Fruit fly (Drosophila melanogaster) whole organism, embryonic: Measurements from ENCODE around the gene CG12818.

Experiments
- Antp ChIP-seq: fragments of 200-800 bp; sonication (Bioruptor generic); optimal IDR thresholded peaks from 3 replicates; lab custom pipeline; 2016; ENCODE audit warnings: missing biosample characterization, missing genetic modification characterization
- B-H2 ChIP-seq: fragments of 200-800 bp; sonication (Bioruptor generic); optimal IDR thresholded peaks from 2 replicates; lab custom pipeline; 2018; ENCODE audit warnings: missing biosample characterization, mild to moderate bottlenecking, missing genetic modification characterization
- CG11398 ChIP-seq: fragments of 200-800 bp; sonication (Bioruptor generic); optimal IDR thresholded peaks from 2 replicates; lab custom pipeline; 2016; ENCODE audit warnings: missing biosample characterization, missing genetic modification characterization
- CG12391 ChIP-seq: fragments of 200-800 bp; sonication (Bioruptor generic); optimal IDR thresholded peaks from 3 replicates; lab custom pipeline; 2018; ENCODE audit warnings: missing biosample characterization, mild to moderate bottlenecking, missing genetic modification characterization, moderate library complexity
- CG12942 ChIP-seq: fragments of 200-800 bp; sonication (Bioruptor generic); optimal IDR thresholded peaks from 3 replicates; lab custom pipeline; 2016; ENCODE audit warnings: missing biosample characterization, missing genetic modification characterization
- CG13424 ChIP-seq: fragments of 200-800 bp; sonication (Bioruptor generic); optimal IDR thresholded peaks from 2 replicates; lab custom pipeline; 2019; ENCODE audit warnings: missing biosample characterization, mild to moderate bottlenecking, missing genetic modification characterization, moderate library complexity
- CG1792 ChIP-seq: fragments of 200-800 bp; sonication (Bioruptor generic); optimal IDR thresholded peaks from 2 replicates; lab custom pipeline; 2016; ENCODE audit warnings: missing biosample characterization, missing genetic modification characterization
- CG18011 ChIP-seq: fragments of 200-800 bp; sonication (Bioruptor generic); optimal IDR thresholded peaks from 2 replicates; lab custom pipeline; 2017; ENCODE audit warnings: missing biosample characterization, missing genetic modification characterization, mild to moderate bottlenecking, moderate library complexity, missing genotype
- CG2116 ChIP-seq: fragments of 200-800 bp; sonication (Bioruptor generic); optimal IDR thresholded peaks from 3 replicates; lab custom pipeline; 2018; ENCODE audit warnings: missing biosample characterization, mild to moderate bottlenecking, missing genetic modification characterization
- CG2129 ChIP-seq: fragments of 200-800 bp; sonication (Bioruptor generic); IDR thresholded peaks from 2 replicates; pipeline ENCODE4 v1.3.6; 2022; ENCODE audit warnings: missing biosample characterization, missing genetic modification characterization; ENCODE audit not compliant: partially characterized antibody
- CG4282 ChIP-seq: fragments of 200-800 bp; sonication (Bioruptor generic); optimal IDR thresholded peaks from 2 replicates; lab custom pipeline; 2016; ENCODE audit warnings: missing biosample characterization, missing genetic modification characterization
- CG5180 ChIP-seq: fragments of 200-800 bp; sonication (Bioruptor generic); optimal IDR thresholded peaks from 3 replicates; lab custom pipeline; 2017; ENCODE audit warnings: missing biosample characterization, missing genetic modification characterization, mild to moderate bottlenecking, moderate library complexity, missing genetic modification reagents
- CG7928 ChIP-seq: fragments of 200-800 bp; sonication (Bioruptor generic); optimal IDR thresholded peaks from 2 replicates; lab custom pipeline; 2017; ENCODE audit warnings: missing biosample characterization, mild to moderate bottlenecking, missing genetic modification characterization
- Dp ChIP-seq: fragments of 200-800 bp; sonication (Bioruptor generic); optimal IDR thresholded peaks from 2 replicates; lab custom pipeline; 2018; ENCODE audit warnings: missing biosample characterization, mild to moderate bottlenecking, missing genetic modification characterization, moderate library complexity
- Fer1 ChIP-seq: fragments of 200-800 bp; sonication (Bioruptor generic); optimal IDR thresholded peaks from 2 replicates; lab custom pipeline; 2017; ENCODE audit warnings: missing biosample characterization, mild to moderate bottlenecking, missing genetic modification characterization
- GATAe ChIP-seq: fragments of 200-800 bp; sonication (Bioruptor generic); conservative IDR thresholded peaks from 2 replicates; pipeline ENCODE4 v1.3.6; 2022; ENCODE audit warnings: missing biosample characterization, missing genetic modification characterization
- HLH3B ChIP-seq: fragments of 200-800 bp; sonication (Bioruptor generic); IDR thresholded peaks from 2 replicates; pipeline ENCODE4 v1.3.6; 2022; ENCODE audit warnings: missing biosample characterization, missing genetic modification characterization
- HmgZ ChIP-seq: fragments of 200-800 bp; sonication (Bioruptor generic); optimal IDR thresholded peaks from 2 replicates; lab custom pipeline; 2018; ENCODE audit warnings: missing biosample characterization, mild to moderate bottlenecking, missing genetic modification characterization
- Hmr ChIP-seq: fragments of 200-800 bp; sonication (Bioruptor generic); optimal IDR thresholded peaks from 3 replicates; lab custom pipeline; 2017; ENCODE audit warnings: mild to moderate bottlenecking, missing biosample characterization, missing genetic modification reagents, missing genetic modification characterization
- Hr51 ChIP-seq, 2 experiments: fragments of 200-800 bp; sonication (Bioruptor generic); optimal IDR thresholded peaks; 2 replicates in 1 of 2; 3 replicates in 1 of 2; lab custom pipeline; 2016 to 2018; ENCODE audit warnings: missing biosample characterization in 2 of 2, missing genetic modification characterization in 2 of 2, mild to moderate bottlenecking in 1 of 2, moderate library complexity in 1 of 2
- Myb ChIP-seq: fragments of 200-800 bp; sonication (Bioruptor generic); optimal IDR thresholded peaks from 2 replicates; lab custom pipeline; 2016; ENCODE audit warnings: missing biosample characterization, missing genetic modification characterization
- Nf-YC ChIP-seq: fragments of 200-800 bp; optimal IDR thresholded peaks from 3 replicates; lab custom pipeline; 2019; ENCODE audit warnings: missing biosample characterization, mild to moderate bottlenecking, missing genetic modification characterization, moderate library complexity
- Pdp1 ChIP-seq, 2 experiments: fragments of 200-800 bp; sonication (Bioruptor generic); optimal IDR thresholded peaks; 3 replicates each; lab custom pipeline; 2016; ENCODE audit warnings: missing biosample characterization in 2 of 2, missing genetic modification characterization in 2 of 2, mild to moderate bottlenecking in 1 of 2, moderate library complexity in 1 of 2
- Sin3A ChIP-seq: fragments of >200 bp; optimal IDR thresholded peaks from 2 replicates; lab custom pipeline; 2018
- Sry-δ ChIP-seq: fragments of 200-800 bp; sonication (Bioruptor generic); optimal IDR thresholded peaks from 2 replicates; lab custom pipeline; 2016; ENCODE audit warnings: missing biosample characterization, missing genetic modification characterization
- Stat92E ChIP-seq, 3 experiments: fragments of >200 bp in 2 of 3; fragments of 200-800 bp in 1 of 3; sonication (Bioruptor generic) in 1 of 3; optimal IDR thresholded peaks; 2 replicates each; lab custom pipeline; 2017 to 2019; ENCODE audit warnings: missing biosample characterization in 3 of 3, missing genetic modification characterization in 3 of 3, mild to moderate bottlenecking in 1 of 3, moderate library complexity in 1 of 3
- ash1 ChIP-seq: fragments of 200-800 bp; sonication (Bioruptor generic); optimal IDR thresholded peaks from 2 replicates; lab custom pipeline; 2018; ENCODE audit warnings: missing biosample characterization, mild to moderate bottlenecking, missing genetic modification characterization
- az2 ChIP-seq: fragments of 200-800 bp; sonication (Bioruptor generic); optimal IDR thresholded peaks from 3 replicates; lab custom pipeline; 2016; ENCODE audit warnings: missing biosample characterization, missing genetic modification characterization
- corto ChIP-seq: fragments of 200-800 bp; sonication (Bioruptor generic); optimal IDR thresholded peaks from 2 replicates; lab custom pipeline; 2016; ENCODE audit warnings: missing biosample characterization, mild to moderate bottlenecking, missing genetic modification characterization, moderate library complexity
- crp ChIP-seq, 2 experiments: fragments of 200-800 bp; sonication (Bioruptor generic); optimal IDR thresholded peaks; 2 replicates in 1 of 2; 3 replicates in 1 of 2; lab custom pipeline; 2017; ENCODE audit warnings: missing biosample characterization in 2 of 2, missing genetic modification characterization in 2 of 2, mild to moderate bottlenecking in 1 of 2, moderate library complexity in 1 of 2
- danr ChIP-seq: fragments of 200-800 bp; sonication (Bioruptor generic); IDR thresholded peaks from 2 replicates; pipeline ENCODE4 v1.3.6; 2022; ENCODE audit warnings: missing biosample characterization, missing genetic modification characterization
- dmrt99B ChIP-seq: fragments of 200-800 bp; sonication (Bioruptor generic); optimal IDR thresholded peaks from 2 replicates; lab custom pipeline; 2018; ENCODE audit warnings: missing biosample characterization, mild to moderate bottlenecking, missing genetic modification characterization, moderate library complexity
- gem ChIP-seq: fragments of 200-800 bp; sonication (Bioruptor generic); optimal IDR thresholded peaks from 2 replicates; lab custom pipeline; 2019; ENCODE audit warnings: missing biosample characterization, mild to moderate bottlenecking, missing genetic modification characterization, moderate library complexity
- grau ChIP-seq: fragments of 200-800 bp; optimal IDR thresholded peaks from 3 replicates; lab custom pipeline; 2019; ENCODE audit warnings: missing biosample characterization, mild to moderate bottlenecking, missing genetic modification characterization, moderate library complexity
- gro ChIP-seq: fragments of 200-800 bp; sonication (Bioruptor generic); optimal IDR thresholded peaks from 2 replicates; lab custom pipeline; 2016; ENCODE audit warnings: missing biosample characterization, missing genetic modification characterization
- gsb-n ChIP-seq: fragments of 200-800 bp; sonication (Bioruptor generic); optimal IDR thresholded peaks from 3 replicates; lab custom pipeline; 2018; ENCODE audit warnings: missing biosample characterization, mild to moderate bottlenecking, missing genetic modification characterization
- h ChIP-seq: fragments of >200 bp; optimal IDR thresholded peaks from 2 replicates; lab custom pipeline; 2017
- hkb ChIP-seq, 2 experiments: fragments of 200-800 bp in 1 of 2; fragments of >200 bp in 1 of 2; sonication (Bioruptor generic) in 1 of 2; IDR thresholded peaks in 1 of 2; optimal IDR thresholded peaks in 1 of 2; 2 replicates each; pipeline versions ENCODE4 v1.3.6 to Lab custom; 2017 to 2022; ENCODE audit warnings: missing biosample characterization in 1 of 2, missing genetic modification characterization in 1 of 2
- nerfin-1 ChIP-seq: fragments of 200-800 bp; sonication (Bioruptor generic); optimal IDR thresholded peaks from 3 replicates; lab custom pipeline; 2019; ENCODE audit warnings: missing biosample characterization, mild to moderate bottlenecking, missing genetic modification characterization, moderate library complexity
- nerfin-2 ChIP-seq: fragments of 200-800 bp; sonication (Bioruptor generic); IDR thresholded peaks from 2 replicates; pipeline ENCODE4 v1.3.6; 2022; ENCODE audit warnings: missing biosample characterization, missing genetic modification characterization; ENCODE audit not compliant: partially characterized antibody
- nom ChIP-seq: fragments of 200-800 bp; sonication (Bioruptor generic); optimal IDR thresholded peaks from 2 replicates; lab custom pipeline; 2017; ENCODE audit warnings: missing biosample characterization, missing genetic modification characterization, mild to moderate bottlenecking, moderate library complexity, missing genetic modification reagents
- pho ChIP-seq: fragments of 200-800 bp; sonication (Bioruptor generic); optimal IDR thresholded peaks from 2 replicates; lab custom pipeline; 2016; ENCODE audit warnings: missing biosample characterization, missing genetic modification characterization
- phol ChIP-seq: fragments of 200-800 bp; sonication (Bioruptor generic); optimal IDR thresholded peaks from 3 replicates; lab custom pipeline; 2018; ENCODE audit warnings: missing biosample characterization, mild to moderate bottlenecking, missing genetic modification characterization, moderate library complexity
- pita ChIP-seq: fragments of 200-800 bp; sonication (Bioruptor generic); optimal IDR thresholded peaks from 2 replicates; lab custom pipeline; 2017; ENCODE audit warnings: missing biosample characterization, mild to moderate bottlenecking, missing genetic modification characterization
- pzg ChIP-seq: fragments of 200-800 bp; sonication (Bioruptor generic); optimal IDR thresholded peaks from 3 replicates; lab custom pipeline; 2018; ENCODE audit warnings: missing biosample characterization, mild to moderate bottlenecking, missing genetic modification characterization, moderate library complexity
- sug ChIP-seq: fragments of 200-800 bp; optimal IDR thresholded peaks from 2 replicates; lab custom pipeline; 2019; ENCODE audit warnings: missing biosample characterization, mild to moderate bottlenecking, missing genetic modification characterization, moderate library complexity
- tna ChIP-seq: fragments of 200-800 bp; sonication (Bioruptor generic); IDR thresholded peaks from 2 replicates; pipeline ENCODE4 v1.3.6; 2022; ENCODE audit warnings: missing biosample characterization, missing genetic modification characterization; ENCODE audit not compliant: partially characterized antibody
- vvl ChIP-seq: fragments of 200-800 bp; sonication (Bioruptor generic); IDR thresholded peaks from 2 replicates; pipeline ENCODE4 v1.3.6; 2022; ENCODE audit warnings: missing biosample characterization, missing genetic modification characterization
- zen ChIP-seq: fragments of 200-800 bp; sonication (Bioruptor generic); optimal IDR thresholded peaks from 3 replicates; lab custom pipeline; 2018; ENCODE audit warnings: missing biosample characterization, mild to moderate bottlenecking, missing genetic modification characterization, moderate library complexity

Gene CG12818

DNA sequence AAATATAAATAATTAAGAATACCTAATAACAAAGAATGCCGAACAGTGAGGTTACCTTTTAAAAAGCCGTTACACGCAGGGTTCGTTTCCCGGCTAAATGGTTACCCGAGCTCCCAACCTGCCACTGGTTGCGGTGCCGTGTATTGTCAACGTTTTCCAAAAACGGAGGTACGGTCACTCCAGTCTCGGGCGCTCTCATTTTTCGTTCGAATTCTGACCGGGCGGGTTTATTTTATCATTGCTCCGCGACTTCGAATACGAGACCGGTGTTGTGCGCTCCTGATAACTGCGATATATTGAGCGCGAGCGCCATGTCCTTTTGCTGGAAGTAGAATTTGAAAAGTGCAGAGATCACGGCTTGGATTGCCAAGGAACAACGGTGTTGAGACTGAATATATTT lies 18.6 kb downstream of the CG12818 start, which contains the start of gene jumu (continued):
- no peak for TF ChIP-seq dmrt99B (tag; lab: Kevin White, UChicago)
- no peak for TF ChIP-seq CG11398 (GFP tag; lab: Kevin White, UChicago)
- peak; percentile 41 for TF ChIP-seq sug (tag; lab: Kevin White, UChicago)
- TF ChIP-seq gsb-n (tag; lab: Kevin White, UChicago): peak; percentile 10
- no peak for TF ChIP-seq CG2129 (GFP tag; lab: Robert Waterston, UW)
- TF ChIP-seq Hr51 (GFP tag; optimal IDR thresholded peaks at IDR 0.05; lab: Kevin White, UChicago): peak in 1 of 2 experiments; percentile 31
- peak; percentile 35 for TF ChIP-seq zen (tag; lab: Kevin White, UChicago)
- peak; percentile 97 for TF ChIP-seq pzg (GFP tag; lab: Kevin White, UChicago)
- peak; percentile 67 for TF ChIP-seq HmgZ (tag; lab: Kevin White, UChicago)
- TF ChIP-seq Pdp1 (GFP tag; optimal IDR thresholded peaks at IDR 0.05; lab: Kevin White, UChicago): peak in 1 of 2 experiments; percentile 61
- peak; percentile 25 for TF ChIP-seq gem (tag; lab: Kevin White, UChicago)
- peak; percentile 92 for TF ChIP-seq Dp
- TF ChIP-seq Myb (GFP tag; lab: Kevin White, UChicago): peak; percentile 100
- peak; percentile 16 for TF ChIP-seq CG13424
- TF ChIP-seq CG12942 (GFP tag; lab: Kevin White, UChicago): no peak
- no peak for TF ChIP-seq nerfin-1
- peak; percentile 21 for TF ChIP-seq grau (tag; lab: Kevin White, UChicago)
- TF ChIP-seq CG12391 (tag; lab: Kevin White, UChicago): peak; percentile 29
- TF ChIP-seq Nf-YC (tag; lab: Kevin White, UChicago): peak; percentile 25
- peak; percentile 12 for TF ChIP-seq Sin3A (lab: Kevin White, UChicago)
- TF ChIP-seq Stat92E (GFP tag; optimal IDR thresholded peaks at IDR 0.05; lab: Kevin White, UChicago): peak in 1 of 3 experiments; percentile 45
- peak; percentile 79 for TF ChIP-seq Hmr (GFP tag; lab: Kevin White, UChicago)
- peak; percentile 16 for TF ChIP-seq nom (GFP tag; lab: Kevin White, UChicago)
- TF ChIP-seq B-H2 (GFP tag; lab: Kevin White, UChicago): peak; percentile 47
- peak; percentile 44 for TF ChIP-seq Sry-δ
- peak; percentile 74 for TF ChIP-seq CG2116 (GFP tag; lab: Kevin White, UChicago)
- TF ChIP-seq CG5180 (GFP tag; lab: Kevin White, UChicago): no peak
- peak; percentile 18 for TF ChIP-seq hkb (optimal IDR thresholded peaks at IDR 0.05; lab: Kevin White, UChicago)
- no peak for TF ChIP-seq hkb (GFP tag; IDR thresholded peaks at IDR 0.05; lab: Robert Waterston, UW)
- no peak for TF ChIP-seq tna (GFP tag; lab: Robert Waterston, UW)
- no peak for TF ChIP-seq ash1 (GFP tag; lab: Kevin White, UChicago)
- peak; percentile 94 for TF ChIP-seq pita
- TF ChIP-seq Antp (GFP tag; lab: Kevin White, UChicago): no peak
- TF ChIP-seq CG7928: peak; percentile 59
- TF ChIP-seq corto (GFP tag; lab: Kevin White, UChicago): no peak
- no peak for TF ChIP-seq nerfin-2 (GFP tag; lab: Robert Waterston, UW)
- no peak for TF ChIP-seq crp (GFP tag; optimal IDR thresholded peaks at IDR 0.05; lab: Kevin White, UChicago)
- no peak for TF ChIP-seq CG18011 (GFP tag; lab: Kevin White, UChicago)
- no peak for TF ChIP-seq vvl (GFP tag; lab: Robert Waterston, UW)
- TF ChIP-seq h (lab: Kevin White, UChicago): no peak
- peak; percentile 34 for TF ChIP-seq gro (GFP tag; lab: Kevin White, UChicago)
- TF ChIP-seq CG4282 (GFP tag; lab: Kevin White, UChicago): peak; percentile 13
- TF ChIP-seq GATAe: no peak
- TF ChIP-seq az2 (GFP tag; lab: Kevin White, UChicago): no peak
- peak; percentile 17 for TF ChIP-seq pho
- TF ChIP-seq CG1792 (GFP tag; lab: Kevin White, UChicago): no peak
- peak; percentile 25 for TF ChIP-seq Fer1 (GFP tag; lab: Kevin White, UChicago)
- peak; percentile 58 for TF ChIP-seq phol (tag; lab: Kevin White, UChicago)
- no peak for TF ChIP-seq danr (GFP tag; lab: Robert Waterston, UW)
- TF ChIP-seq HLH3B: no peak
